ENCODE assay signal across 4 fruit fly cellular contexts in the genomic region with DNA sequence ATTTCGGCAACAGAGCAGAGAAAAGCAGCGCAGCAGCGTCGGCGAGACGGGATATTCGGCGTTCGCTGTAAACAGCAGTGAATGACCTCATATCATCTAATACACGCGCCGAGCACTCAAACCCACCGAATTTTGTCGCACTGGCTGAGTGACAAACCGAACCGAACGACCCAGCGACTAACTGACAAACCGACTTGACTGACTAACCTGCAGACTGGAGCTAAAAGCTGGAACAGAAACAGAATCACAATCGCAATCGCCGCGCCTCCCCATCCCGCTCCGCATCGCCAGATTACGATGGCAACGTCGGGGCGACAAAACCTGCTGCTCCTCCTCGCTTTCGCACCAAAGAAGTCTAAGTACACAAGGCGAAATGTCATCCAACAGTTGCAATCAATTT.
TF ChIP-seq lines count a peak whose summit lies in the region.

No protein-coding gene starts in this region.

- TF ChIP-seq CTCF in whole organism, embryonic (GFP tag; optimal IDR thresholded peaks at IDR 0.05; lab: Kevin White, UChicago), result no peak

TF ChIP-seq in whole organism, embryonic, 481 proteins besides CTCF, POLR2A, EP300 and RAD21:
- TF ChIP-seq nmo (GFP tag; optimal IDR thresholded peaks at IDR 0.05; lab: Kevin White, UChicago), result no peak
- TF ChIP-seq CG11456 (GFP tag; IDR thresholded peaks at IDR 0.05; lab: Robert Waterston, UW), result 0 out of 3 replicates have a peak, but pooled peaks have one; percentile 26
TF ChIP-seq in whole organism, embryonic: peak in this region for 1.

TF ChIP-seq in whole organism, prepupa, 60 proteins besides CTCF, POLR2A, EP300 and RAD21:
- peak; percentile 1 for TF ChIP-seq Blimp-1 (GFP tag; optimal IDR thresholded peaks at IDR 0.05; lab: Kevin White, UChicago)
- peak; percentile 87 for TF ChIP-seq svp (GFP tag; lab: Kevin White, UChicago)
- TF ChIP-seq vri (GFP tag; optimal IDR thresholded peaks at IDR 0.05; lab: Kevin White, UChicago), result peak; percentile 50
- no peak for TF ChIP-seq CG31627 (GFP tag; optimal IDR thresholded peaks at IDR 0.05; lab: Kevin White, UChicago)
- TF ChIP-seq Hr38 (GFP tag; optimal IDR thresholded peaks at IDR 0.05; lab: Kevin White, UChicago), result no peak

TF ChIP-seq in whole organism, pupa, 21 proteins besides CTCF, POLR2A, EP300 and RAD21:
- no peak for TF ChIP-seq CG8159 (tag; optimal IDR thresholded peaks at IDR 0.05; lab: Kevin White, UChicago)
- peak; percentile 23 for TF ChIP-seq CG13204 (GFP tag; optimal IDR thresholded peaks at IDR 0.05; lab: Kevin White, UChicago)

TF ChIP-seq in whole organism, wandering third instar larva, 38 proteins besides CTCF, POLR2A, EP300 and RAD21:
- TF ChIP-seq Dif (GFP tag; optimal IDR thresholded peaks at IDR 0.05; lab: Kevin White, UChicago; ENCODE audit: partially characterized antibody), result peak; percentile 42
- TF ChIP-seq dmrt93B (GFP tag; optimal IDR thresholded peaks at IDR 0.05; lab: Kevin White, UChicago), result no peak
- no peak for TF ChIP-seq Mio (GFP tag; optimal IDR thresholded peaks at IDR 0.05; lab: Kevin White, UChicago)
- no peak for TF ChIP-seq Hnf4 (GFP tag; optimal IDR thresholded peaks at IDR 0.05; lab: Kevin White, UChicago)
- TF ChIP-seq fru (GFP tag; optimal IDR thresholded peaks at IDR 0.05; lab: Kevin White, UChicago), result no peak
- TF ChIP-seq psq (GFP tag; optimal IDR thresholded peaks at IDR 0.05; lab: Kevin White, UChicago), result peak; percentile 17
- no peak for TF ChIP-seq br (GFP tag; optimal IDR thresholded peaks at IDR 0.05; lab: Kevin White, UChicago)
- peak; percentile 38 for TF ChIP-seq HLH106 (tag; optimal IDR thresholded peaks at IDR 0.05; lab: Kevin White, UChicago)
- TF ChIP-seq usp (GFP tag; optimal IDR thresholded peaks at IDR 0.05; lab: Kevin White, UChicago), result no peak
- no peak for TF ChIP-seq Myc (optimal IDR thresholded peaks at IDR 0.05; lab: Kevin White, UChicago)
- no peak for TF ChIP-seq sv (GFP tag; optimal IDR thresholded peaks at IDR 0.05; lab: Kevin White, UChicago)
- TF ChIP-seq Rel (GFP tag; optimal IDR thresholded peaks at IDR 0.05; lab: Kevin White, UChicago), result no peak
- TF ChIP-seq Rel (tag; optimal IDR thresholded peaks at IDR 0.05; lab: Kevin White, UChicago), result peak; percentile 73
- peak; percentile 62 for TF ChIP-seq h (GFP tag; optimal IDR thresholded peaks at IDR 0.05; lab: Kevin White, UChicago)
- TF ChIP-seq Hr78 (GFP tag; optimal IDR thresholded peaks at IDR 0.05; lab: Kevin White, UChicago), result no peak
- TF ChIP-seq GATAd (GFP tag; optimal IDR thresholded peaks at IDR 0.05; lab: Kevin White, UChicago), result no peak
- no peak for TF ChIP-seq CrebA (GFP tag; optimal IDR thresholded peaks at IDR 0.05; lab: Kevin White, UChicago; ENCODE audit: borderline replicate concordance)
- TF ChIP-seq foxo (GFP tag; optimal IDR thresholded peaks at IDR 0.05; lab: Kevin White, UChicago), result no peak
- peak; percentile 36 for TF ChIP-seq tai (GFP tag; optimal IDR thresholded peaks at IDR 0.05; lab: Kevin White, UChicago)
- TF ChIP-seq Jra (GFP tag; optimal IDR thresholded peaks at IDR 0.05; lab: Kevin White, UChicago), result no peak
- no peak for TF ChIP-seq brk (GFP tag; optimal IDR thresholded peaks at IDR 0.05; lab: Kevin White, UChicago)
- TF ChIP-seq dl (GFP tag; optimal IDR thresholded peaks at IDR 0.05; lab: Kevin White, UChicago; ENCODE audit: insufficient read depth in 1 of 2, partially characterized antibody in 2 of 2), result no peak
- TF ChIP-seq Sp1 (GFP tag; optimal IDR thresholded peaks at IDR 0.05; lab: Kevin White, UChicago), result peak; percentile 11
- TF ChIP-seq Vsx2 (GFP tag; optimal IDR thresholded peaks at IDR 0.05; lab: Kevin White, UChicago; ENCODE audit: partially characterized antibody), result peak; percentile 73
- peak; percentile 26 for TF ChIP-seq ey (GFP tag; optimal IDR thresholded peaks at IDR 0.05; lab: Kevin White, UChicago)
- peak; percentile 11 for TF ChIP-seq CG9705 (GFP tag; optimal IDR thresholded peaks at IDR 0.05; lab: Kevin White, UChicago)

Comparison
In these comparisons a context has a peak if more than half of its experiments do, and no peak if none do; other contexts are left out.
1. Of the 7 proteins assayed by ChIP-seq in both whole organism, embryonic and whole organism, prepupa: peak only in whole organism, embryonic: none; only in whole organism, prepupa: Blimp-1; in both: none; in neither: 6.